Worm (Caenorhabditis elegans) whole organism, L3 larva: ENCODE measurements around the gene fsn-1.

Experiments
- R02D3.7 ChIP-seq: fragments of 150-350 bp; optimal IDR thresholded peaks from 2 replicates; lab custom pipeline; 2014; ENCODE audit warnings: missing biosample characterization, missing genetic modification characterization
- aly-2 ChIP-seq: fragments of 150-350 bp; optimal IDR thresholded peaks from 2 replicates; lab custom pipeline; 2014; ENCODE audit warnings: missing biosample characterization, missing genetic modification characterization
- ceh-28 ChIP-seq: fragments of 150-350 bp; optimal IDR thresholded peaks from 2 replicates; lab custom pipeline; 2014; ENCODE audit warnings: missing biosample characterization, missing genetic modification reagents, missing genetic modification characterization
- ceh-82 ChIP-seq: fragments of 150-350 bp; optimal IDR thresholded peaks from 2 replicates; lab custom pipeline; 2014; ENCODE audit warnings: missing biosample characterization, missing genetic modification characterization
- ceh-9 ChIP-seq: sonication (generic microtip); optimal IDR thresholded peaks from 2 replicates; lab custom pipeline; 2018; ENCODE audit warnings: missing biosample characterization, missing genetic modification characterization
- daf-12 ChIP-seq: fragments of 150-350 bp; optimal IDR thresholded peaks from 2 replicates; lab custom pipeline; 2014; ENCODE audit warnings: missing biosample characterization, missing genetic modification reagents, missing genetic modification characterization
- elt-1 ChIP-seq: fragments of 150-350 bp; optimal IDR thresholded peaks from 2 replicates; lab custom pipeline; 2014; ENCODE audit warnings: missing biosample characterization, missing genetic modification characterization
- elt-2 ChIP-seq: sonication (generic microtip); optimal IDR thresholded peaks from 2 replicates; lab custom pipeline; 2016; ENCODE audit warnings: missing genetic modification reagents, mild to moderate bottlenecking, missing genetic modification characterization, missing compliant biosample characterization
- elt-3 ChIP-seq, 3 experiments: fragments of 150-350 bp in 1 of 3; sonication (generic microtip) in 2 of 3; optimal IDR thresholded peaks; 2 replicates in 2 of 3; 4 replicates in 1 of 3; lab custom pipeline; 2014 to 2017; ENCODE audit warnings: missing biosample characterization in 3 of 3, missing genetic modification characterization in 3 of 3
- eor-1 ChIP-seq, 2 experiments: fragments of 150-350 bp; optimal IDR thresholded peaks; 2 replicates each; lab custom pipeline; 2014 to 2018; ENCODE audit warnings: missing biosample characterization in 2 of 2, missing genetic modification characterization in 2 of 2
- fkh-10 ChIP-seq: sonication (generic microtip); optimal IDR thresholded peaks from 2 replicates; lab custom pipeline; 2017; ENCODE audit warnings: missing biosample characterization, missing genetic modification reagents, missing genetic modification characterization
- fkh-2 ChIP-seq: fragments of 150-350 bp; optimal IDR thresholded peaks from 2 replicates; lab custom pipeline; 2014; ENCODE audit warnings: missing biosample characterization, missing genetic modification reagents, missing genetic modification characterization
- fos-1 ChIP-seq: fragments of 150-350 bp; optimal IDR thresholded peaks from 2 replicates; lab custom pipeline; 2014; ENCODE audit warnings: missing biosample characterization, missing genetic modification characterization
- hmg-11 ChIP-seq: sonication (generic microtip); optimal IDR thresholded peaks from 2 replicates; lab custom pipeline; 2016; ENCODE audit warnings: missing genetic modification characterization, missing compliant biosample characterization
- jun-1 ChIP-seq: fragments of 150-350 bp; optimal IDR thresholded peaks from 2 replicates; lab custom pipeline; 2014; ENCODE audit warnings: missing biosample characterization, missing genetic modification reagents, missing genetic modification characterization
- lin-15B ChIP-seq: fragments of 150-350 bp; optimal IDR thresholded peaks from 2 replicates; lab custom pipeline; 2014; ENCODE audit warnings: missing biosample characterization, missing genetic modification characterization
- lin-39 ChIP-seq: fragments of 150-350 bp; optimal IDR thresholded peaks from 2 replicates; lab custom pipeline; 2018; ENCODE audit warnings: missing biosample characterization, missing genetic modification reagents, missing genetic modification characterization
- mdl-1 ChIP-seq: fragments of 150-350 bp; optimal IDR thresholded peaks from 2 replicates; lab custom pipeline; 2014; ENCODE audit warnings: missing biosample characterization, missing genetic modification characterization
- mml-1 ChIP-seq: fragments of 150-350 bp; sonication (generic microtip); optimal IDR thresholded peaks from 3 replicates; lab custom pipeline; 2014; ENCODE audit warnings: missing biosample characterization, missing genetic modification characterization
- nfya-1 ChIP-seq: sonication (generic microtip); optimal IDR thresholded peaks from 2 replicates; lab custom pipeline; 2017; ENCODE audit warnings: missing genetic modification characterization, mild to moderate bottlenecking, missing compliant biosample characterization, antibody characterized with exemption, moderate library complexity; ENCODE audit not compliant: insufficient read depth
- nhr-237 ChIP-seq: fragments of 150-350 bp; optimal IDR thresholded peaks from 2 replicates; lab custom pipeline; 2014; ENCODE audit warnings: missing biosample characterization, missing genetic modification characterization
- nhr-25 ChIP-seq: sonication (generic microtip); optimal IDR thresholded peaks from 2 replicates; lab custom pipeline; 2017; ENCODE audit warnings: missing biosample characterization, missing genetic modification characterization
- nhr-28 ChIP-seq: fragments of 150-350 bp; optimal IDR thresholded peaks from 2 replicates; lab custom pipeline; 2014; ENCODE audit warnings: missing biosample characterization, missing genetic modification characterization
- nhr-43 ChIP-seq: sonication (generic microtip); optimal IDR thresholded peaks from 2 replicates; lab custom pipeline; 2016; ENCODE audit warnings: mild to moderate bottlenecking, missing genetic modification characterization, missing compliant biosample characterization; ENCODE audit not compliant: poor library complexity, severe bottlenecking
- nhr-67 ChIP-seq: fragments of 150-350 bp; optimal IDR thresholded peaks from 2 replicates; lab custom pipeline; 2014; ENCODE audit warnings: missing biosample characterization, missing genetic modification characterization
- nhr-76 ChIP-seq: fragments of 150-350 bp; sonication (generic microtip); optimal IDR thresholded peaks from 5 replicates; lab custom pipeline; 2014; ENCODE audit warnings: missing biosample characterization, missing genetic modification characterization
- nhr-77 ChIP-seq: fragments of 150-350 bp; optimal IDR thresholded peaks from 2 replicates; lab custom pipeline; 2014; ENCODE audit warnings: missing biosample characterization, missing genetic modification characterization
- pha-4 ChIP-seq: fragments of 150-350 bp; optimal IDR thresholded peaks from 2 replicates; lab custom pipeline; 2014; ENCODE audit warnings: missing biosample characterization, missing genetic modification reagents, missing genetic modification characterization
- pqm-1 ChIP-seq: fragments of 150-350 bp; optimal IDR thresholded peaks from 2 replicates; lab custom pipeline; 2017; ENCODE audit warnings: missing biosample characterization, missing genetic modification characterization, inconsistent platforms
- skn-1 ChIP-seq: fragments of 150-350 bp; optimal IDR thresholded peaks from 2 replicates; lab custom pipeline; 2014; ENCODE audit warnings: missing biosample characterization, missing genetic modification characterization
- snpc-4 ChIP-seq: fragments of 150-350 bp; optimal IDR thresholded peaks from 2 replicates; lab custom pipeline; 2014; ENCODE audit warnings: missing biosample characterization, missing genetic modification characterization
- tbx-2 ChIP-seq: sonication (generic microtip); optimal IDR thresholded peaks from 2 replicates; lab custom pipeline; 2016; ENCODE audit warnings: mild to moderate bottlenecking, missing genetic modification characterization, missing compliant biosample characterization
- unc-62 ChIP-seq: fragments of 150-350 bp; sonication (generic microtip); optimal IDR thresholded peaks from 4 replicates; lab custom pipeline; 2014; ENCODE audit warnings: missing biosample characterization, missing genetic modification reagents, missing genetic modification characterization
- zag-1 ChIP-seq: fragments of 150-350 bp; optimal IDR thresholded peaks from 2 replicates; lab custom pipeline; 2014; ENCODE audit warnings: missing biosample characterization, missing genetic modification characterization
- ztf-11 ChIP-seq: fragments of 150-350 bp; optimal IDR thresholded peaks from 2 replicates; lab custom pipeline; 2014; ENCODE audit warnings: missing biosample characterization, missing genetic modification characterization
- ztf-4 ChIP-seq: fragments of 150-350 bp; optimal IDR thresholded peaks from 2 replicates; lab custom pipeline; 2014; ENCODE audit warnings: missing biosample characterization, missing genetic modification characterization

Gene fsn-1

ce11 chrIII:4899728-4900127 lies 37.4 kb upstream of the fsn-1 start (continued):
- TF ChIP-seq jun-1 (tag; lab: Kevin White, UChicago) (peak; percentile 98), nhr-67 (no peak), snpc-4 (tag; lab: Kevin White, UChicago) (peak; percentile 92), lin-15B (tag; lab: Kevin White, UChicago) (peak; percentile 96), mml-1 (tag; lab: Kevin White, UChicago) (peak; percentile 57), lin-39 (tag; lab: Kevin White, UChicago) (peak; percentile 99), tbx-2 (tag; lab: Kevin White, UChicago) (peak; percentile 97), unc-62 (peak; percentile 97), ceh-28 (tag; lab: Kevin White, UChicago) (peak; percentile 95), R02D3.7 (tag; lab: Kevin White, UChicago) (peak; percentile 92), eor-1 (tag; optimal IDR thresholded peaks at IDR 0.05; lab: Kevin White, UChicago) (peak in 1 of 2 experiments; percentile 2), nhr-77 (peak; percentile 93), fos-1 (tag; lab: Kevin White, UChicago) (peak; percentile 97), pha-4 (tag; lab: Kevin White, UChicago) (peak; percentile 99), nfya-1 (tag; lab: Kevin White, UChicago) (peak; percentile 99), mdl-1 (tag; lab: Kevin White, UChicago) (peak; percentile 97), zag-1 (tag; lab: Kevin White, UChicago) (peak; percentile 84)

ce11 chrIII:4900260-4900659 lies 36.9 kb upstream of the fsn-1 start, which contains the start of gene tag-340:
tag-340 (plus strand) TSS chrIII:4900508.
- no peak for TF ChIP-seq fkh-10
- TF ChIP-seq elt-3 (tag; optimal IDR thresholded peaks at IDR 0.05; lab: Kevin White, UChicago) = no peak
- TF ChIP-seq nhr-28 = no peak
- no peak for TF ChIP-seq elt-2 (tag; lab: Kevin White, UChicago)
- TF ChIP-seq fos-1 (tag; lab: Kevin White, UChicago) = no peak
- TF ChIP-seq ceh-82 (tag; lab: Kevin White, UChicago) = no peak
- TF ChIP-seq ceh-9 = no peak
- TF ChIP-seq lin-39 (tag; lab: Kevin White, UChicago) = no peak
- no peak for TF ChIP-seq zag-1 (tag; lab: Kevin White, UChicago)
- TF ChIP-seq aly-2 (tag; lab: Kevin White, UChicago) = no peak
- no peak for TF ChIP-seq fkh-2 (tag; lab: Kevin White, UChicago)
- no peak for TF ChIP-seq elt-1
- no peak for TF ChIP-seq ztf-4 (tag; lab: Kevin White, UChicago)
- TF ChIP-seq nhr-77 = no peak
- TF ChIP-seq nhr-25 (tag; lab: Kevin White, UChicago) = no peak
- TF ChIP-seq nfya-1 (tag; lab: Kevin White, UChicago) = no peak
- no peak for TF ChIP-seq skn-1 (tag; lab: Kevin White, UChicago)
- TF ChIP-seq ztf-11 (tag; lab: Kevin White, UChicago) = no peak
- TF ChIP-seq eor-1 (tag; optimal IDR thresholded peaks at IDR 0.05; lab: Kevin White, UChicago) = no peak
- TF ChIP-seq tbx-2 (tag; lab: Kevin White, UChicago) = no peak

- TF ChIP-seq ceh-9 (no peak), nhr-76 (tag; lab: Kevin White, UChicago) (no peak), skn-1 (tag; lab: Kevin White, UChicago) (no peak), fkh-2 (tag; lab: Kevin White, UChicago) (no peak), pqm-1 (tag; lab: Kevin White, UChicago) (no peak), hmg-11 (tag; lab: Kevin White, UChicago) (no peak), nhr-43 (tag; lab: Kevin White, UChicago) (no peak), aly-2 (tag; lab: Kevin White, UChicago) (no peak), nhr-67 (no peak), mdl-1 (tag; lab: Kevin White, UChicago) (no peak), nhr-237 (tag; lab: Kevin White, UChicago) (no peak), daf-12 (no peak), lin-15B (tag; lab: Kevin White, UChicago) (no peak), snpc-4 (tag; lab: Kevin White, UChicago) (no peak), fkh-10 (no peak)
- TF ChIP-seq, all 47 proteins: peak for 0
Observed at ce11 chrIII:4903784-4904183, 33.3 kb upstream of the fsn-1 start, which contains the start of gene kbp-2. kbp-2 (minus strand) TSS chrIII:4903884.

ce11 chrIII:4905405-4905804 lies 31.7 kb upstream of the fsn-1 start, which contains the start of gene F26F4.8:
F26F4.8 (minus strand) TSS chrIII:4905473.
- TF ChIP-seq ceh-82 (tag; lab: Kevin White, UChicago) = no peak
- TF ChIP-seq mml-1 (tag; lab: Kevin White, UChicago) = no peak
- peak; percentile 42 for TF ChIP-seq lin-15B (tag; lab: Kevin White, UChicago)
- TF ChIP-seq pha-4 (tag; lab: Kevin White, UChicago) = peak; percentile 14
- TF ChIP-seq nfya-1 (tag; lab: Kevin White, UChicago) = peak; percentile 52
